Fruit fly (Drosophila melanogaster) whole organism, embryonic: ENCODE data around the gene dsx.

Source experiments
- CG11398 ChIP-seq: fragments of 200-800 bp; sonication (Bioruptor generic); optimal IDR thresholded peaks from 2 replicates; lab custom pipeline; 2016; ENCODE audit warnings: missing biosample characterization, missing genetic modification characterization
- CG12071 ChIP-seq: fragments of 200-800 bp; sonication (Bioruptor generic); optimal IDR thresholded peaks from 3 replicates; lab custom pipeline; 2018; ENCODE audit warnings: missing biosample characterization, mild to moderate bottlenecking, missing genetic modification characterization
- CG13287 ChIP-seq: fragments of 200-800 bp; sonication (Bioruptor generic); IDR thresholded peaks from 2 replicates; pipeline ENCODE4 v1.3.6; 2022; ENCODE audit warnings: missing biosample characterization, missing genetic modification characterization; ENCODE audit not compliant: partially characterized antibody
- CG14050 ChIP-seq: fragments of 200-800 bp; sonication (Bioruptor generic); IDR thresholded peaks from 3 replicates; pipeline ENCODE4 v1.3.6; 2022; ENCODE audit warnings: missing biosample characterization, missing genetic modification characterization
- CG18011 ChIP-seq: fragments of 200-800 bp; sonication (Bioruptor generic); optimal IDR thresholded peaks from 2 replicates; lab custom pipeline; 2017; ENCODE audit warnings: missing biosample characterization, missing genetic modification characterization, mild to moderate bottlenecking, moderate library complexity, missing genotype
- CG18262 ChIP-seq: fragments of 200-800 bp; optimal IDR thresholded peaks from 3 replicates; lab custom pipeline; 2019; ENCODE audit warnings: missing biosample characterization, mild to moderate bottlenecking, missing genetic modification characterization, moderate library complexity
- CG2712 ChIP-seq: fragments of 200-800 bp; optimal IDR thresholded peaks from 3 replicates; lab custom pipeline; 2019; ENCODE audit warnings: missing biosample characterization, mild to moderate bottlenecking, missing genetic modification characterization, moderate library complexity
- CG31388 ChIP-seq: fragments of 200-800 bp; sonication (Bioruptor generic); optimal IDR thresholded peaks from 2 replicates; lab custom pipeline; 2016; ENCODE audit warnings: missing biosample characterization, missing genetic modification characterization
- CG3163 ChIP-seq: fragments of 200-800 bp; sonication (Bioruptor generic); optimal IDR thresholded peaks from 3 replicates; lab custom pipeline; 2016; ENCODE audit warnings: missing biosample characterization, missing genetic modification characterization
- CG34376 ChIP-seq: fragments of 200-800 bp; sonication (Bioruptor generic); optimal IDR thresholded peaks from 2 replicates; lab custom pipeline; 2018; ENCODE audit warnings: missing biosample characterization, mild to moderate bottlenecking, missing genetic modification characterization
- CG4424 ChIP-seq: fragments of 200-800 bp; sonication (Bioruptor generic); optimal IDR thresholded peaks from 3 replicates; lab custom pipeline; 2016; ENCODE audit warnings: missing biosample characterization, missing genetic modification characterization
- CG6689 ChIP-seq: fragments of 200-800 bp; sonication (Bioruptor generic); IDR thresholded peaks from 2 replicates; pipeline ENCODE4 v1.3.6; 2022; ENCODE audit warnings: missing biosample characterization, missing genetic modification characterization
- CG9727 ChIP-seq: fragments of 200-800 bp; sonication (Bioruptor generic); optimal IDR thresholded peaks from 3 replicates; lab custom pipeline; 2017; ENCODE audit warnings: missing biosample characterization, mild to moderate bottlenecking, missing genetic modification characterization
- CG9797 ChIP-seq: fragments of 200-800 bp; sonication (Bioruptor generic); optimal IDR thresholded peaks from 3 replicates; lab custom pipeline; 2018; ENCODE audit warnings: missing biosample characterization, mild to moderate bottlenecking, missing genetic modification characterization
- CHES-1-like ChIP-seq: fragments of 200-800 bp; sonication (Bioruptor generic); optimal IDR thresholded peaks from 2 replicates; lab custom pipeline; 2016; ENCODE audit warnings: missing biosample characterization, missing genetic modification characterization
- CoRest ChIP-seq: fragments of 200-800 bp; sonication (Bioruptor generic); optimal IDR thresholded peaks from 3 replicates; lab custom pipeline; 2018; ENCODE audit warnings: missing biosample characterization, mild to moderate bottlenecking, missing genetic modification characterization, moderate library complexity
- D19A ChIP-seq: fragments of 200-800 bp; optimal IDR thresholded peaks from 3 replicates; lab custom pipeline; 2019; ENCODE audit warnings: missing biosample characterization, mild to moderate bottlenecking, missing genetic modification characterization, moderate library complexity
- Dfd ChIP-seq, 2 experiments: fragments of >200 bp; optimal IDR thresholded peaks; 2 replicates each; lab custom pipeline; 2017; ENCODE audit warnings: missing biosample characterization in 2 of 2, missing genetic modification characterization in 2 of 2
- Dip2 ChIP-seq: fragments of 200-800 bp; sonication (Bioruptor generic); IDR thresholded peaks from 2 replicates; pipeline ENCODE4 v1.3.6; 2022; ENCODE audit warnings: missing biosample characterization, missing genetic modification characterization
- ERR ChIP-seq: fragments of 200-800 bp; sonication (Bioruptor generic); optimal IDR thresholded peaks from 2 replicates; lab custom pipeline; 2016; ENCODE audit warnings: missing biosample characterization, missing genetic modification characterization
- H2.0 ChIP-seq: fragments of 200-800 bp; sonication (Bioruptor generic); IDR thresholded peaks from 2 replicates; pipeline ENCODE4 v1.3.6; 2022; ENCODE audit warnings: missing biosample characterization, missing genetic modification characterization
- Hr3 ChIP-seq: fragments of 200-800 bp; sonication (Bioruptor generic); optimal IDR thresholded peaks from 3 replicates; lab custom pipeline; 2016; ENCODE audit warnings: missing biosample characterization, missing genetic modification characterization
- MTF-1 ChIP-seq: fragments of 200-800 bp; sonication (Bioruptor generic); optimal IDR thresholded peaks from 2 replicates; lab custom pipeline; 2018; ENCODE audit warnings: missing biosample characterization, mild to moderate bottlenecking, missing genetic modification characterization, borderline replicate concordance
- Max ChIP-seq: fragments of 200-800 bp; sonication (Bioruptor generic); optimal IDR thresholded peaks from 2 replicates; lab custom pipeline; 2016; ENCODE audit warnings: missing biosample characterization, mild to moderate bottlenecking, missing genetic modification characterization
- Nf-YB ChIP-seq: fragments of 200-800 bp; sonication (Bioruptor generic); optimal IDR thresholded peaks from 3 replicates; lab custom pipeline; 2019; ENCODE audit warnings: missing biosample characterization, mild to moderate bottlenecking, missing genetic modification characterization, moderate library complexity
- Opbp ChIP-seq: fragments of 200-800 bp; sonication (Bioruptor generic); IDR thresholded peaks from 3 replicates; pipeline ENCODE4 v1.3.6; 2022; ENCODE audit warnings: missing biosample characterization, missing genetic modification characterization; ENCODE audit not compliant: partially characterized antibody
- Ptx1 ChIP-seq: fragments of 200-800 bp; sonication (Bioruptor generic); IDR thresholded peaks from 2 replicates; pipeline ENCODE4 v1.3.6; 2022; ENCODE audit warnings: missing biosample characterization, missing genetic modification characterization
- Side ChIP-seq: fragments of 200-800 bp; sonication (Bioruptor generic); optimal IDR thresholded peaks from 2 replicates; lab custom pipeline; 2016; ENCODE audit warnings: missing biosample characterization, missing genetic modification characterization
- Spps ChIP-seq: fragments of 200-800 bp; sonication (Bioruptor generic); optimal IDR thresholded peaks from 2 replicates; lab custom pipeline; 2018; ENCODE audit warnings: missing biosample characterization, mild to moderate bottlenecking, missing genetic modification characterization
- TFAM ChIP-seq: fragments of 200-800 bp; sonication (Bioruptor generic); optimal IDR thresholded peaks from 2 replicates; lab custom pipeline; 2017; ENCODE audit warnings: missing biosample characterization, missing genetic modification characterization, inconsistent platforms
- Trl ChIP-seq, 3 experiments: fragments of >200 bp in 2 of 3; fragments of 200-800 bp in 1 of 3; sonication (Bioruptor generic) in 1 of 3; optimal IDR thresholded peaks; 2 replicates in 1 of 3; 3 replicates in 2 of 3; lab custom pipeline; 2016 to 2017; ENCODE audit warnings: missing biosample characterization in 1 of 3, missing genetic modification characterization in 1 of 3
- bowl ChIP-seq: fragments of 200-800 bp; sonication (Bioruptor generic); IDR thresholded peaks from 2 replicates; pipeline ENCODE4 v1.3.6; 2022; ENCODE audit warnings: missing biosample characterization, missing genetic modification characterization
- dimm ChIP-seq: fragments of 200-800 bp; sonication (Bioruptor generic); IDR thresholded peaks from 2 replicates; pipeline ENCODE4 v1.3.6; 2022; ENCODE audit warnings: missing biosample characterization, missing genetic modification characterization
- dmrt99B ChIP-seq: fragments of 200-800 bp; sonication (Bioruptor generic); optimal IDR thresholded peaks from 2 replicates; lab custom pipeline; 2018; ENCODE audit warnings: missing biosample characterization, mild to moderate bottlenecking, missing genetic modification characterization, moderate library complexity
- gcm ChIP-seq: fragments of 200-800 bp; sonication (Bioruptor generic); optimal IDR thresholded peaks from 2 replicates; lab custom pipeline; 2019; ENCODE audit warnings: missing biosample characterization, mild to moderate bottlenecking, missing genetic modification characterization, moderate library complexity
- gt ChIP-seq: fragments of 200-800 bp; sonication (Bioruptor generic); IDR thresholded peaks from 2 replicates; pipeline ENCODE4 v1.3.6; 2022; ENCODE audit warnings: missing biosample characterization, missing genetic modification characterization
- jigr1 ChIP-seq: fragments of 200-800 bp; sonication (Bioruptor generic); IDR thresholded peaks from 3 replicates; pipeline ENCODE4 v1.3.6; 2022; ENCODE audit warnings: missing biosample characterization, missing genetic modification characterization
- nom ChIP-seq: fragments of 200-800 bp; sonication (Bioruptor generic); optimal IDR thresholded peaks from 2 replicates; lab custom pipeline; 2017; ENCODE audit warnings: missing biosample characterization, missing genetic modification characterization, mild to moderate bottlenecking, moderate library complexity, missing genetic modification reagents
- odd ChIP-seq: fragments of 200-800 bp; sonication (Bioruptor generic); optimal IDR thresholded peaks from 2 replicates; lab custom pipeline; 2017; ENCODE audit warnings: missing biosample characterization, mild to moderate bottlenecking, missing genetic modification characterization
- pan ChIP-seq, 4 experiments: fragments of >200 bp in 3 of 4; fragments of 200-800 bp in 1 of 4; sonication (Bioruptor generic) in 1 of 4; optimal IDR thresholded peaks in 3 of 4; IDR thresholded peaks in 1 of 4; 2 replicates each; pipeline versions ENCODE4 v1.3.6 to Lab custom; 2017 to 2022; ENCODE audit warnings: missing biosample characterization in 2 of 4, missing genetic modification characterization in 2 of 4, mixed read lengths in 1 of 4
- pb ChIP-seq: fragments of 200-800 bp; sonication (Bioruptor generic); optimal IDR thresholded peaks from 3 replicates; lab custom pipeline; 2016; ENCODE audit warnings: missing biosample characterization, missing genetic modification characterization
- phol ChIP-seq: fragments of 200-800 bp; sonication (Bioruptor generic); optimal IDR thresholded peaks from 3 replicates; lab custom pipeline; 2018; ENCODE audit warnings: missing biosample characterization, mild to moderate bottlenecking, missing genetic modification characterization, moderate library complexity
- psq ChIP-seq: fragments of 200-800 bp; sonication (Bioruptor generic); optimal IDR thresholded peaks from 2 replicates; lab custom pipeline; 2017; ENCODE audit warnings: missing biosample characterization, missing genetic modification characterization
- ranshi ChIP-seq: fragments of 200-800 bp; sonication (Bioruptor generic); IDR thresholded peaks from 2 replicates; pipeline ENCODE4 v1.3.6; 2022; ENCODE audit warnings: missing biosample characterization, missing genetic modification characterization
- ro ChIP-seq: fragments of 200-800 bp; sonication (Bioruptor generic); IDR thresholded peaks from 2 replicates; pipeline ENCODE4 v1.3.6; 2022; ENCODE audit warnings: missing biosample characterization, missing genetic modification characterization
- scrt ChIP-seq: fragments of 200-800 bp; sonication (Bioruptor generic); optimal IDR thresholded peaks from 2 replicates; lab custom pipeline; 2018; ENCODE audit warnings: missing biosample characterization, mild to moderate bottlenecking, missing genetic modification characterization, moderate library complexity
- sna ChIP-seq: fragments of 200-800 bp; sonication (Bioruptor generic); IDR thresholded peaks from 2 replicates; pipeline ENCODE4 v1.3.6; 2022; ENCODE audit warnings: missing biosample characterization, missing genetic modification characterization; ENCODE audit not compliant: partially characterized antibody
- sug ChIP-seq: fragments of 200-800 bp; optimal IDR thresholded peaks from 2 replicates; lab custom pipeline; 2019; ENCODE audit warnings: missing biosample characterization, mild to moderate bottlenecking, missing genetic modification characterization, moderate library complexity
- usp ChIP-seq: fragments of >200 bp; optimal IDR thresholded peaks from 2 replicates; lab custom pipeline; 2017; ENCODE audit warnings: missing biosample characterization, missing genetic modification characterization
- vvl ChIP-seq: fragments of 200-800 bp; sonication (Bioruptor generic); IDR thresholded peaks from 2 replicates; pipeline ENCODE4 v1.3.6; 2022; ENCODE audit warnings: missing biosample characterization, missing genetic modification characterization

The dsx gene

DNA sequence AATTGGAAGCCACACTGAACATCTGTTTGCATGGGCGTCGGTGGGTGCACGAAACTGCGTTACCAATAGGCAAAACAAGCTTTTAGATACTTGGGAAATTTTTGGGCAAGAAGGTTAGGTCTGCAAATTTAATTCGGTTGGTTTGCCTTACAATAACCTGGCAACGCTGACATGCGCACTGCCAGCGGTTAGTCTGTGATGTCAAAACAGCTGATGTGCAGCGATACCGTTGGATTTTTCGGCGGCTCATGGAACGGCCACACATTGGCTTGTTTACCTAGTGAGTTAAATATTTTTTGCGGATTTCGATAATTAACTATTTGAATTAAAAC, 80.4 kb downstream of the dsx start, which contains the start of gene ArgRS-m (continued):
- no peak for TF ChIP-seq Trl (optimal IDR thresholded peaks at IDR 0.05; lab: Kevin White, UChicago)
- peak; percentile 42 for TF ChIP-seq Trl (GFP tag; optimal IDR thresholded peaks at IDR 0.05; lab: Kevin White, UChicago)
- TF ChIP-seq gt (GFP tag; lab: Robert Waterston, UW): no peak
- peak; percentile 85 for TF ChIP-seq CG9797
- no peak for TF ChIP-seq ranshi (GFP tag; lab: Robert Waterston, UW)
- TF ChIP-seq CG12071 (GFP tag; lab: Kevin White, UChicago): no peak
- TF ChIP-seq vvl (GFP tag; lab: Robert Waterston, UW): peak; percentile 53; the same call in 1 of the 2 replicates
- TF ChIP-seq CG18011 (GFP tag; lab: Kevin White, UChicago): peak; percentile 23
- TF ChIP-seq Spps (tag; lab: Kevin White, UChicago): no peak
- peak; percentile 5 for TF ChIP-seq CG11398 (GFP tag; lab: Kevin White, UChicago)
- TF ChIP-seq odd (GFP tag; lab: Kevin White, UChicago): no peak
- peak; percentile 44; the same call in 1 of the 2 replicates for TF ChIP-seq sna (GFP tag; lab: Robert Waterston, UW)
- no peak for TF ChIP-seq bowl
- TF ChIP-seq ERR (GFP tag; lab: Kevin White, UChicago): peak; percentile 16
- TF ChIP-seq jigr1 (GFP tag; lab: Robert Waterston, UW): no peak
- peak; percentile 6 for TF ChIP-seq Nf-YB (GFP tag; lab: Kevin White, UChicago)
- peak; percentile 28 for TF ChIP-seq psq (GFP tag; lab: Kevin White, UChicago)
- TF ChIP-seq D19A (tag; lab: Kevin White, UChicago): no peak
- no peak for TF ChIP-seq usp (GFP tag; lab: Kevin White, UChicago)
- TF ChIP-seq Side (GFP tag; lab: Kevin White, UChicago): peak; percentile 41
- no peak for TF ChIP-seq TFAM (GFP tag; lab: Kevin White, UChicago)
- peak; percentile 47 for TF ChIP-seq Hr3
- no peak for TF ChIP-seq gcm (GFP tag; lab: Kevin White, UChicago)
- TF ChIP-seq Opbp (GFP tag; lab: Robert Waterston, UW): peak; percentile 34; the same call in 1 of the 3 replicates
- TF ChIP-seq CG34376 (GFP tag; lab: Kevin White, UChicago): peak; percentile 44
- no peak for TF ChIP-seq Dfd (GFP tag; optimal IDR thresholded peaks at IDR 0.05; lab: Kevin White, UChicago)
- peak; percentile 41; the same call in 1 of the 2 replicates for TF ChIP-seq Ptx1 (GFP tag; lab: Robert Waterston, UW)
- TF ChIP-seq CG6689 (GFP tag; lab: Robert Waterston, UW): peak; percentile 35; the same call in 1 of the 2 replicates
- TF ChIP-seq CHES-1-like (GFP tag; lab: Kevin White, UChicago): peak; percentile 70
- TF ChIP-seq CG13287: peak; percentile 65
- peak; percentile 40 for TF ChIP-seq CG2712 (tag; lab: Kevin White, UChicago)
- no peak for TF ChIP-seq Max
- peak; percentile 22 for TF ChIP-seq CG18262 (tag; lab: Kevin White, UChicago)
- TF ChIP-seq dmrt99B (tag; lab: Kevin White, UChicago): no peak
- no peak for TF ChIP-seq pan (optimal IDR thresholded peaks at IDR 0.05; lab: Kevin White, UChicago)
- peak in 1 of 2 experiments; percentile 37 for TF ChIP-seq pan (GFP tag; optimal IDR thresholded peaks at IDR 0.05 in 1 of 2, IDR thresholded peaks at IDR 0.05 in 1 of 2)
- peak; percentile 44 for TF ChIP-seq sug
- TF ChIP-seq CG14050 (GFP tag; lab: Robert Waterston, UW): no peak; the same call in 2 of the 3 replicates
- no peak for TF ChIP-seq MTF-1
- TF ChIP-seq Dip2: no peak
- TF ChIP-seq nom (GFP tag; lab: Kevin White, UChicago): no peak
- TF ChIP-seq scrt: peak; percentile 4
- TF ChIP-seq ro (GFP tag; lab: Robert Waterston, UW): no peak
- peak; percentile 48 for TF ChIP-seq CoRest (tag; lab: Kevin White, UChicago)
- peak; percentile 12 for TF ChIP-seq pb (GFP tag; lab: Kevin White, UChicago)
- TF ChIP-seq CG31388 (GFP tag; lab: Kevin White, UChicago): no peak
- no peak for TF ChIP-seq dimm (GFP tag; lab: Robert Waterston, UW)
- TF ChIP-seq CG4424: no peak
- peak; percentile 38 for TF ChIP-seq phol
- TF ChIP-seq H2.0: peak; percentile 44
- TF ChIP-seq CG9727: peak; percentile 46
- TF ChIP-seq CG3163 (GFP tag; lab: Kevin White, UChicago): peak; percentile 58
